Worm (Caenorhabditis elegans) whole organism, L2 larva: Measurements from ENCODE around the gene Y77E11A.8.

Experiments
- R02D3.7 ChIP-seq: fragments of 150-350 bp; optimal IDR thresholded peaks from 2 replicates; lab custom pipeline; 2014; ENCODE audit warnings: missing biosample characterization, missing genetic modification characterization
- ama-1 ChIP-seq: fragments of 150-350 bp; optimal IDR thresholded peaks from 2 replicates; lab custom pipeline; 2018; ENCODE audit warnings: inconsistent platforms
- dmd-4 ChIP-seq: sonication (generic microtip); optimal IDR thresholded peaks from 2 replicates; lab custom pipeline; 2017; ENCODE audit warnings: missing biosample characterization, missing genetic modification characterization
- elt-3 ChIP-seq: sonication (generic microtip); optimal IDR thresholded peaks from 2 replicates; lab custom pipeline; 2017; ENCODE audit warnings: missing biosample characterization, missing genetic modification characterization
- lin-11 ChIP-seq: fragments of 150-350 bp; sonication (generic microtip); optimal IDR thresholded peaks from 2 replicates; lab custom pipeline; 2014; ENCODE audit warnings: missing biosample characterization, missing genetic modification characterization, inconsistent platforms, mixed read lengths
- mab-5 ChIP-seq: fragments of 150-350 bp; optimal IDR thresholded peaks from 2 replicates; lab custom pipeline; 2014; ENCODE audit warnings: missing biosample characterization, missing genetic modification characterization
- mdl-1 ChIP-seq, 2 experiments: fragments of 150-350 bp in 1 of 2; sonication (generic microtip) in 1 of 2; optimal IDR thresholded peaks; 2 replicates each; lab custom pipeline; 2017; ENCODE audit warnings: missing biosample characterization in 2 of 2, missing genetic modification characterization in 2 of 2
- nhr-11 ChIP-seq: fragments of 150-350 bp; optimal IDR thresholded peaks from 2 replicates; lab custom pipeline; 2014; ENCODE audit warnings: missing biosample characterization, missing genetic modification characterization
- nhr-12 ChIP-seq: fragments of 150-350 bp; optimal IDR thresholded peaks from 2 replicates; lab custom pipeline; 2014; ENCODE audit warnings: missing biosample characterization, missing genetic modification characterization
- nhr-21 ChIP-seq: fragments of 150-350 bp; optimal IDR thresholded peaks from 2 replicates; lab custom pipeline; 2014; ENCODE audit warnings: missing biosample characterization, missing genetic modification characterization
- nhr-77 ChIP-seq: fragments of 150-350 bp; optimal IDR thresholded peaks from 2 replicates; lab custom pipeline; 2014; ENCODE audit warnings: missing biosample characterization, missing genetic modification characterization
- snpc-4 ChIP-seq: fragments of 150-350 bp; optimal IDR thresholded peaks from 2 replicates; lab custom pipeline; 2014; ENCODE audit warnings: missing biosample characterization, missing genetic modification characterization
- unc-62 ChIP-seq: fragments of 150-350 bp; optimal IDR thresholded peaks from 2 replicates; lab custom pipeline; 2014; ENCODE audit warnings: missing biosample characterization, missing genetic modification reagents, missing genetic modification characterization

- TF ChIP-seq nhr-11 (tag; lab: Kevin White, UChicago) (no peak), unc-62 (GFP tag; lab: Kevin White, UChicago) (no peak), nhr-77 (tag; lab: Kevin White, UChicago) (no peak), snpc-4 (tag; lab: Kevin White, UChicago) (no peak), mab-5 (tag; lab: Kevin White, UChicago) (no peak), dmd-4 (tag; lab: Kevin White, UChicago) (no peak), lin-11 (tag; lab: Kevin White, UChicago) (no peak), ama-1 (lab: Kevin White, UChicago) (no peak), nhr-12 (no peak), elt-3 (tag; lab: Kevin White, UChicago) (no peak), R02D3.7 (tag; lab: Kevin White, UChicago) (no peak), nhr-21 (no peak), mdl-1 (tag; optimal IDR thresholded peaks at IDR 0.05; lab: Kevin White, UChicago) (no peak)
Observed at ce11 chrIV:1469093-1469492, 44.2 kb upstream of the Y77E11A.8 start.
